Fruit fly (Drosophila melanogaster) whole organism: ENCODE measurements around the gene maca.

ENCODE experiments used
- CG8478 ChIP-seq: fragments of >200 bp; optimal IDR thresholded peaks from 2 replicates; lab custom pipeline; 2018; ENCODE audit warnings: inconsistent platforms
- Dll ChIP-seq: fragments of >200 bp; optimal IDR thresholded peaks from 2 replicates; lab custom pipeline; 2017
- EcR ChIP-seq, 2 experiments: fragments of >200 bp; optimal IDR thresholded peaks; 2 replicates each; lab custom pipeline; 2017; ENCODE audit warnings: missing biosample characterization in 2 of 2, missing genetic modification characterization in 2 of 2, missing genetic modification reagents in 2 of 2

dm6 chr3R:15536918-15537716 is 42.7 kb downstream of the maca start, which contains the start of gene AOX1:
- TF ChIP-seq Dll (lab: Kevin White, UChicago) = no peak
- TF ChIP-seq CG8478 = no peak
- no peak for TF ChIP-seq EcR (GFP tag; optimal IDR thresholded peaks at IDR 0.05; lab: Kevin White, UChicago)
